Fruit fly (Drosophila melanogaster) whole organism, wandering third instar larva: ENCODE results near the gene CG13108.

Experiments used
- Dfd ChIP-seq: fragments of >200 bp; optimal IDR thresholded peaks from 2 replicates; lab custom pipeline; 2017; ENCODE audit warnings: missing biosample characterization, missing genetic modification characterization
- Sp1 ChIP-seq: fragments of 200-800 bp; sonication (Bioruptor generic); optimal IDR thresholded peaks from 3 replicates; lab custom pipeline; 2019; ENCODE audit warnings: missing biosample characterization, mild to moderate bottlenecking, missing genetic modification characterization, moderate library complexity
- ey ChIP-seq: fragments of 200-800 bp; sonication (Bioruptor generic); optimal IDR thresholded peaks from 2 replicates; lab custom pipeline; 2016; ENCODE audit warnings: missing biosample characterization, missing genetic modification characterization
- psq ChIP-seq: fragments of 200-800 bp; sonication (Bioruptor generic); optimal IDR thresholded peaks from 3 replicates; lab custom pipeline; 2017; ENCODE audit warnings: missing biosample characterization, mild to moderate bottlenecking, missing genetic modification characterization, moderate library complexity

- TF ChIP-seq psq (GFP tag; lab: Kevin White, UChicago) = no peak
- TF ChIP-seq ey (GFP tag; lab: Kevin White, UChicago) = no peak
- TF ChIP-seq Dfd (GFP tag; lab: Kevin White, UChicago) = peak; percentile 5
- TF ChIP-seq Sp1 (GFP tag; lab: Kevin White, UChicago) = no peak
Observed at dm6 chr2L:9181674-9182073, 17.6 kb downstream of the CG13108 start.
